Fruit fly (Drosophila melanogaster) whole organism, prepupa: Measurements from ENCODE around the gene CG15386.

ENCODE experiments used
- CG10631 ChIP-seq: fragments of 200-800 bp; sonication (Bioruptor generic); optimal IDR thresholded peaks from 2 replicates; lab custom pipeline; 2016; ENCODE audit warnings: missing biosample characterization, missing genetic modification characterization
- CG10669 ChIP-seq: fragments of 200-800 bp; sonication (Bioruptor generic); optimal IDR thresholded peaks from 3 replicates; lab custom pipeline; 2018; ENCODE audit warnings: missing biosample characterization, mild to moderate bottlenecking, missing genetic modification characterization, moderate library complexity
- CG11294 ChIP-seq: fragments of 200-800 bp; sonication (Bioruptor generic); IDR thresholded peaks from 2 replicates; pipeline ENCODE4 v1.3.6; 2022; ENCODE audit warnings: missing biosample characterization, missing genetic modification characterization
- CG11902 ChIP-seq: fragments of 200-800 bp; sonication (Bioruptor generic); optimal IDR thresholded peaks from 3 replicates; lab custom pipeline; 2016; ENCODE audit warnings: missing biosample characterization, missing genetic modification characterization
- CG1621 ChIP-seq: fragments of 200-800 bp; sonication (Bioruptor generic); optimal IDR thresholded peaks from 3 replicates; lab custom pipeline; 2018; ENCODE audit warnings: missing biosample characterization, mild to moderate bottlenecking, missing genetic modification characterization
- CG16779 ChIP-seq: fragments of 200-800 bp; sonication (Bioruptor generic); optimal IDR thresholded peaks from 3 replicates; lab custom pipeline; 2017; ENCODE audit warnings: missing biosample characterization, mild to moderate bottlenecking, missing genetic modification characterization
- CG31627 ChIP-seq: fragments of 200-800 bp; sonication (Bioruptor generic); optimal IDR thresholded peaks from 3 replicates; lab custom pipeline; 2016; ENCODE audit warnings: missing biosample characterization, missing genetic modification characterization
- CG32006 ChIP-seq: fragments of 200-800 bp; sonication (Bioruptor generic); optimal IDR thresholded peaks from 3 replicates; lab custom pipeline; 2017; ENCODE audit warnings: missing biosample characterization, mild to moderate bottlenecking, missing genetic modification characterization
- CG34406 ChIP-seq: fragments of 200-800 bp; sonication (Bioruptor generic); optimal IDR thresholded peaks from 3 replicates; lab custom pipeline; 2016; ENCODE audit warnings: missing biosample characterization, missing genetic modification characterization
- CG3919 ChIP-seq: fragments of 200-800 bp; sonication (Bioruptor generic); optimal IDR thresholded peaks from 3 replicates; lab custom pipeline; 2016; ENCODE audit warnings: missing biosample characterization, missing genetic modification characterization
- CG4318 ChIP-seq: fragments of 200-800 bp; sonication (Bioruptor generic); optimal IDR thresholded peaks from 3 replicates; lab custom pipeline; 2017; ENCODE audit warnings: missing biosample characterization, mild to moderate bottlenecking, missing genetic modification characterization
- CG6276 ChIP-seq: fragments of 200-800 bp; sonication (Bioruptor generic); optimal IDR thresholded peaks from 2 replicates; lab custom pipeline; 2017; ENCODE audit warnings: missing biosample characterization, mild to moderate bottlenecking, missing genetic modification characterization
- CG6792 ChIP-seq: fragments of 200-800 bp; sonication (Bioruptor generic); optimal IDR thresholded peaks from 3 replicates; lab custom pipeline; 2016; ENCODE audit warnings: missing biosample characterization, missing genetic modification characterization
- CG6808 ChIP-seq: fragments of 200-800 bp; sonication (Bioruptor generic); optimal IDR thresholded peaks from 3 replicates; lab custom pipeline; 2017; ENCODE audit warnings: missing biosample characterization, missing genetic modification characterization, mild to moderate bottlenecking, moderate library complexity, missing genetic modification reagents
- CG6854 ChIP-seq: fragments of 200-800 bp; sonication (Bioruptor generic); optimal IDR thresholded peaks from 2 replicates; lab custom pipeline; 2017; ENCODE audit warnings: missing biosample characterization, mild to moderate bottlenecking, missing genetic modification characterization
- CG7368 ChIP-seq: fragments of 200-800 bp; sonication (Bioruptor generic); optimal IDR thresholded peaks from 3 replicates; lab custom pipeline; 2016; ENCODE audit warnings: missing biosample characterization, missing genetic modification characterization
- CG8119 ChIP-seq: fragments of 200-800 bp; sonication (Bioruptor generic); IDR thresholded peaks from 3 replicates; pipeline ENCODE4 v1.3.6; 2022; ENCODE audit warnings: missing biosample characterization, missing genetic modification characterization
- CG8319 ChIP-seq: fragments of 200-800 bp; sonication (Bioruptor generic); optimal IDR thresholded peaks from 3 replicates; lab custom pipeline; 2016; ENCODE audit warnings: missing biosample characterization, missing genetic modification characterization
- CG9139 ChIP-seq: fragments of 200-800 bp; sonication (Bioruptor generic); optimal IDR thresholded peaks from 3 replicates; lab custom pipeline; 2017; ENCODE audit warnings: missing biosample characterization, mild to moderate bottlenecking, missing genetic modification characterization
- Eip75B ChIP-seq: fragments of 200-800 bp; sonication (Bioruptor generic); optimal IDR thresholded peaks from 3 replicates; lab custom pipeline; 2016; ENCODE audit warnings: missing biosample characterization, missing genetic modification characterization
- Eip78C ChIP-seq: fragments of 200-800 bp; sonication (Bioruptor generic); peaks from one replicate; lab custom pipeline; 2016; ENCODE audit warnings: missing biosample characterization, missing genetic modification characterization
- Eip93F ChIP-seq: fragments of 200-800 bp; sonication (Bioruptor generic); optimal IDR thresholded peaks from 2 replicates; lab custom pipeline; 2016; ENCODE audit warnings: missing biosample characterization, mild to moderate bottlenecking, missing genetic modification characterization
- Ets21C ChIP-seq: fragments of 200-800 bp; sonication (Bioruptor generic); optimal IDR thresholded peaks from 3 replicates; lab custom pipeline; 2016; ENCODE audit warnings: missing biosample characterization, missing genetic modification characterization
- Ets96B ChIP-seq: fragments of 200-800 bp; optimal IDR thresholded peaks from 2 replicates; lab custom pipeline; 2019; ENCODE audit warnings: missing biosample characterization, mild to moderate bottlenecking, missing genetic modification characterization, moderate library complexity
- Gug ChIP-seq: fragments of 200-800 bp; sonication (Bioruptor generic); IDR thresholded peaks from 2 replicates; pipeline ENCODE4 v1.3.6; 2022; ENCODE audit warnings: missing biosample characterization, missing genetic modification characterization
- Hr39 ChIP-seq: fragments of 200-800 bp; sonication (Bioruptor generic); optimal IDR thresholded peaks from 2 replicates; lab custom pipeline; 2016; ENCODE audit warnings: missing biosample characterization, missing genetic modification characterization
- Lpt ChIP-seq: fragments of 200-800 bp; sonication (Bioruptor generic); optimal IDR thresholded peaks from 3 replicates; lab custom pipeline; 2016; ENCODE audit warnings: missing biosample characterization, missing genetic modification characterization
- Met ChIP-seq: fragments of 200-800 bp; sonication (Bioruptor generic); optimal IDR thresholded peaks from 3 replicates; lab custom pipeline; 2016; ENCODE audit warnings: missing biosample characterization, missing genetic modification characterization
- OdsH ChIP-seq: fragments of 200-800 bp; sonication (Bioruptor generic); optimal IDR thresholded peaks from 3 replicates; lab custom pipeline; 2016; ENCODE audit warnings: missing biosample characterization, missing genetic modification characterization
- Smox ChIP-seq: fragments of 200-800 bp; sonication (Bioruptor generic); optimal IDR thresholded peaks from 3 replicates; lab custom pipeline; 2016; ENCODE audit warnings: missing biosample characterization, missing genetic modification characterization
- Sox102F ChIP-seq: fragments of 200-800 bp; sonication (Bioruptor generic); optimal IDR thresholded peaks from 2 replicates; lab custom pipeline; 2016; ENCODE audit warnings: missing biosample characterization, mild to moderate bottlenecking, missing genetic modification characterization
- Sox14 ChIP-seq: fragments of 200-800 bp; sonication (Bioruptor generic); optimal IDR thresholded peaks from 3 replicates; lab custom pipeline; 2016; ENCODE audit warnings: missing biosample characterization, missing genetic modification characterization
- Sox15 ChIP-seq: fragments of 200-800 bp; sonication (Bioruptor generic); optimal IDR thresholded peaks from 3 replicates; lab custom pipeline; 2016; ENCODE audit warnings: missing biosample characterization, missing genetic modification characterization
- achi ChIP-seq: fragments of 200-800 bp; sonication (Bioruptor generic); optimal IDR thresholded peaks from 3 replicates; lab custom pipeline; 2016; ENCODE audit warnings: missing biosample characterization, missing genetic modification characterization
- acj6 ChIP-seq: fragments of 200-800 bp; sonication (Bioruptor generic); optimal IDR thresholded peaks from 3 replicates; lab custom pipeline; 2016; ENCODE audit warnings: missing biosample characterization, missing genetic modification characterization
- cyc ChIP-seq: fragments of 200-800 bp; sonication (Bioruptor generic); optimal IDR thresholded peaks from 3 replicates; lab custom pipeline; 2016; ENCODE audit warnings: missing biosample characterization, missing genetic modification characterization
- dac ChIP-seq: fragments of 200-800 bp; sonication (Bioruptor generic); optimal IDR thresholded peaks from 2 replicates; lab custom pipeline; 2017; ENCODE audit warnings: missing biosample characterization, mild to moderate bottlenecking, missing genetic modification characterization
- dsx ChIP-seq: fragments of 200-800 bp; optimal IDR thresholded peaks from 3 replicates; lab custom pipeline; 2019; ENCODE audit warnings: missing biosample characterization, mild to moderate bottlenecking, missing genetic modification characterization, moderate library complexity; ENCODE audit not compliant: poor library complexity, severe bottlenecking
- esn ChIP-seq: fragments of 200-800 bp; sonication (Bioruptor generic); optimal IDR thresholded peaks from 2 replicates; lab custom pipeline; 2016; ENCODE audit warnings: missing biosample characterization, mild to moderate bottlenecking, missing genetic modification characterization, moderate library complexity
- fd59A ChIP-seq: fragments of 200-800 bp; sonication (Bioruptor generic); optimal IDR thresholded peaks from 2 replicates; lab custom pipeline; 2017; ENCODE audit warnings: missing biosample characterization, mild to moderate bottlenecking, missing genetic modification characterization, missing genetic modification reagents
- fd85E ChIP-seq: fragments of 200-800 bp; sonication (Bioruptor generic); optimal IDR thresholded peaks from 3 replicates; lab custom pipeline; 2016; ENCODE audit warnings: missing biosample characterization, missing genetic modification characterization
- lz ChIP-seq: fragments of 200-800 bp; sonication (Bioruptor generic); optimal IDR thresholded peaks from 3 replicates; lab custom pipeline; 2016; ENCODE audit warnings: missing biosample characterization, missing genetic modification characterization
- spab ChIP-seq: fragments of 200-800 bp; sonication (Bioruptor generic); optimal IDR thresholded peaks from 2 replicates; lab custom pipeline; 2017; ENCODE audit warnings: missing biosample characterization, mild to moderate bottlenecking, missing genetic modification characterization, missing genetic modification reagents
- ss ChIP-seq, 2 experiments: fragments of 200-800 bp; sonication (Bioruptor generic); optimal IDR thresholded peaks; 2 replicates in 1 of 2; 3 replicates in 1 of 2; lab custom pipeline; 2017 to 2018; ENCODE audit warnings: mild to moderate bottlenecking in 2 of 2, missing biosample characterization in 2 of 2, missing genetic modification characterization in 2 of 2, moderate library complexity in 1 of 2
- svp ChIP-seq: fragments of 200-800 bp; sonication (Bioruptor generic); peaks from one replicate; lab custom pipeline; 2016; ENCODE audit warnings: missing biosample characterization, missing genetic modification characterization
- topi ChIP-seq: fragments of 200-800 bp; sonication (Bioruptor generic); optimal IDR thresholded peaks from 3 replicates; lab custom pipeline; 2016; ENCODE audit warnings: missing biosample characterization, missing genetic modification characterization

CG15386 gene

dm6 chr2L:2202018-2202852, 14.8 kb downstream of the CG15386 start (continued):
- TF ChIP-seq CG1621 (tag; lab: Kevin White, UChicago) (peak; percentile 99), CG10669 (GFP tag; lab: Kevin White, UChicago) (peak; percentile 100), CG11902 (GFP tag; lab: Kevin White, UChicago) (peak; percentile 99), fd85E (peak; percentile 98), CG6792 (GFP tag; lab: Kevin White, UChicago) (peak; percentile 100), topi (GFP tag; lab: Kevin White, UChicago) (peak; percentile 100), CG32006 (peak; percentile 100), Eip75B (peak; percentile 100), Sox15 (GFP tag; lab: Kevin White, UChicago) (peak; percentile 99), CG6276 (peak; percentile 100), acj6 (GFP tag; lab: Kevin White, UChicago) (peak; percentile 100), CG9139 (peak; percentile 100), CG8319 (GFP tag; lab: Kevin White, UChicago) (peak; percentile 100), Ets96B (tag; lab: Kevin White, UChicago) (peak; percentile 100), Ets21C (GFP tag; lab: Kevin White, UChicago) (peak; percentile 100), CG3919 (GFP tag; lab: Kevin White, UChicago) (peak; percentile 100), Eip78C (GFP tag; lab: Kevin White, UChicago) (peak; percentile 100), CG11294 (GFP tag; lab: Robert Waterston, UW) (peak; percentile 100), Gug (GFP tag; lab: Robert Waterston, UW) (peak; percentile 100), Sox14 (GFP tag; lab: Kevin White, UChicago) (peak; percentile 100)

- TF ChIP-seq fd59A (GFP tag; lab: Kevin White, UChicago) (peak; percentile 90), Smox (GFP tag; lab: Kevin White, UChicago) (peak; percentile 80), CG7368 (GFP tag; lab: Kevin White, UChicago) (peak; percentile 72), CG3919 (GFP tag; lab: Kevin White, UChicago) (peak; percentile 92), CG11902 (GFP tag; lab: Kevin White, UChicago) (peak; percentile 69), Eip75B (peak; percentile 89), CG31627 (GFP tag; lab: Kevin White, UChicago) (peak; percentile 83), Sox14 (GFP tag; lab: Kevin White, UChicago) (peak; percentile 93), CG16779 (tag; lab: Kevin White, UChicago) (peak; percentile 91), achi (GFP tag; lab: Kevin White, UChicago) (peak; percentile 90), OdsH (GFP tag; lab: Kevin White, UChicago) (peak; percentile 94), CG10669 (GFP tag; lab: Kevin White, UChicago) (peak; percentile 85), Hr39 (GFP tag; lab: Kevin White, UChicago) (peak; percentile 81), esn (peak; percentile 86), Gug (GFP tag; lab: Robert Waterston, UW) (peak; percentile 80), CG6808 (GFP tag; lab: Kevin White, UChicago) (peak; percentile 87), CG6854 (GFP tag; lab: Kevin White, UChicago) (no peak), lz (GFP tag; lab: Kevin White, UChicago) (peak; percentile 83), spab (GFP tag; lab: Kevin White, UChicago) (peak; percentile 89), Sox102F (peak; percentile 72), CG34406 (peak; percentile 83), svp (peak; percentile 93), ss (GFP tag; optimal IDR thresholded peaks at IDR 0.05; lab: Kevin White, UChicago) (peak; percentile 67 to 76), acj6 (GFP tag; lab: Kevin White, UChicago) (peak; percentile 91), Met (GFP tag; lab: Kevin White, UChicago) (peak; percentile 83), Ets21C (GFP tag; lab: Kevin White, UChicago) (peak; percentile 75), CG6276 (peak; percentile 97), dsx (peak; percentile 83), CG8119 (peak; percentile 93), CG4318 (GFP tag; lab: Kevin White, UChicago) (peak; percentile 96), Lpt (GFP tag; lab: Kevin White, UChicago) (peak; percentile 78), Eip93F (GFP tag; lab: Kevin White, UChicago) (no peak), dac (peak; percentile 89), Ets96B (tag; lab: Kevin White, UChicago) (peak; percentile 85), Sox15 (GFP tag; lab: Kevin White, UChicago) (peak; percentile 79), cyc (peak; percentile 80), Eip78C (GFP tag; lab: Kevin White, UChicago) (peak; percentile 96), CG10631 (GFP tag; lab: Kevin White, UChicago) (peak; percentile 94), CG1621 (tag; lab: Kevin White, UChicago) (peak; percentile 67)
These were observed 15.9 kb downstream of the CG15386 start for dm6 chr2L:2201107-2201561.
